Worm (Caenorhabditis elegans) whole organism, L2 larva: ENCODE data around the gene C52B9.4.

ENCODE experiments used
- C34F6.9 ChIP-seq: fragments of 150-350 bp; optimal IDR thresholded peaks from 2 replicates; lab custom pipeline; 2014; ENCODE audit warnings: missing biosample characterization, missing genetic modification characterization
- F13H6.1 ChIP-seq: sonication (generic microtip); optimal IDR thresholded peaks from 2 replicates; lab custom pipeline; 2016; ENCODE audit warnings: missing genetic modification characterization, missing compliant biosample characterization
- Y55F3AM.14 ChIP-seq: fragments of 200-800 bp; sonication (Bioruptor generic); optimal IDR thresholded peaks from 2 replicates; lab custom pipeline; 2018; ENCODE audit warnings: mild to moderate bottlenecking, missing genetic modification characterization, missing compliant biosample characterization
- alr-1 ChIP-seq: fragments of 150-350 bp; optimal IDR thresholded peaks from 2 replicates; lab custom pipeline; 2014; ENCODE audit warnings: missing biosample characterization, missing genetic modification characterization
- ama-1 ChIP-seq: fragments of 150-350 bp; optimal IDR thresholded peaks from 2 replicates; lab custom pipeline; 2018; ENCODE audit warnings: inconsistent platforms
- blmp-1 ChIP-seq: sonication (generic microtip); optimal IDR thresholded peaks from 2 replicates; lab custom pipeline; 2017; ENCODE audit warnings: missing genetic modification characterization, mild to moderate bottlenecking, missing compliant biosample characterization, antibody characterized with exemption, moderate library complexity; ENCODE audit not compliant: insufficient read depth
- ceh-16 ChIP-seq: fragments of 150-350 bp; optimal IDR thresholded peaks from 2 replicates; lab custom pipeline; 2014; ENCODE audit warnings: missing biosample characterization, missing genetic modification characterization
- ceh-82 ChIP-seq: fragments of 150-350 bp; optimal IDR thresholded peaks from 2 replicates; lab custom pipeline; 2014; ENCODE audit warnings: missing biosample characterization, missing genetic modification characterization
- crh-2 ChIP-seq: sonication (generic microtip); optimal IDR thresholded peaks from 2 replicates; lab custom pipeline; 2017; ENCODE audit warnings: missing biosample characterization, missing genetic modification characterization
- dmd-4 ChIP-seq: sonication (generic microtip); optimal IDR thresholded peaks from 2 replicates; lab custom pipeline; 2017; ENCODE audit warnings: missing biosample characterization, missing genetic modification characterization
- egl-27 ChIP-seq: sonication (generic microtip); optimal IDR thresholded peaks from 3 replicates; lab custom pipeline; 2017; ENCODE audit warnings: missing biosample characterization, missing genetic modification reagents, missing genetic modification characterization
- elt-1 ChIP-seq: fragments of 150-350 bp; optimal IDR thresholded peaks from 2 replicates; lab custom pipeline; 2014; ENCODE audit warnings: missing biosample characterization, missing genetic modification characterization
- elt-3 ChIP-seq: sonication (generic microtip); optimal IDR thresholded peaks from 2 replicates; lab custom pipeline; 2017; ENCODE audit warnings: missing biosample characterization, missing genetic modification characterization
- fos-1 ChIP-seq: fragments of 150-350 bp; optimal IDR thresholded peaks from 2 replicates; lab custom pipeline; 2014; ENCODE audit warnings: missing biosample characterization, missing genetic modification characterization
- gmeb-1 ChIP-seq: fragments of 150-350 bp; optimal IDR thresholded peaks from 2 replicates; lab custom pipeline; 2014; ENCODE audit warnings: missing biosample characterization, missing genetic modification characterization
- lin-11 ChIP-seq: fragments of 150-350 bp; sonication (generic microtip); optimal IDR thresholded peaks from 2 replicates; lab custom pipeline; 2014; ENCODE audit warnings: missing biosample characterization, missing genetic modification characterization, inconsistent platforms, mixed read lengths
- lin-13 ChIP-seq: fragments of 150-350 bp; optimal IDR thresholded peaks from 2 replicates; lab custom pipeline; 2014; ENCODE audit warnings: missing biosample characterization, missing genetic modification reagents, missing genetic modification characterization
- mbf-1 ChIP-seq: sonication (generic microtip); optimal IDR thresholded peaks from 2 replicates; lab custom pipeline; 2017; ENCODE audit warnings: missing biosample characterization, missing genetic modification characterization
- mdl-1 ChIP-seq, 2 experiments: fragments of 150-350 bp in 1 of 2; sonication (generic microtip) in 1 of 2; optimal IDR thresholded peaks; 2 replicates each; lab custom pipeline; 2017; ENCODE audit warnings: missing biosample characterization in 2 of 2, missing genetic modification characterization in 2 of 2
- nhr-10 ChIP-seq: sonication (generic microtip); optimal IDR thresholded peaks from 2 replicates; lab custom pipeline; 2017; ENCODE audit warnings: missing biosample characterization, missing genetic modification characterization
- nhr-11 ChIP-seq: fragments of 150-350 bp; optimal IDR thresholded peaks from 2 replicates; lab custom pipeline; 2014; ENCODE audit warnings: missing biosample characterization, missing genetic modification characterization
- nhr-12 ChIP-seq: fragments of 150-350 bp; optimal IDR thresholded peaks from 2 replicates; lab custom pipeline; 2014; ENCODE audit warnings: missing biosample characterization, missing genetic modification characterization
- nhr-129 ChIP-seq: fragments of 150-350 bp; optimal IDR thresholded peaks from 2 replicates; lab custom pipeline; 2014; ENCODE audit warnings: missing biosample characterization, missing genetic modification characterization
- nhr-21 ChIP-seq: fragments of 150-350 bp; optimal IDR thresholded peaks from 2 replicates; lab custom pipeline; 2014; ENCODE audit warnings: missing biosample characterization, missing genetic modification characterization
- nhr-23 ChIP-seq: fragments of 150-350 bp; optimal IDR thresholded peaks from 2 replicates; lab custom pipeline; 2014; ENCODE audit warnings: missing biosample characterization, missing genetic modification reagents, missing genetic modification characterization
- nhr-237 ChIP-seq: fragments of 150-350 bp; optimal IDR thresholded peaks from 2 replicates; lab custom pipeline; 2014; ENCODE audit warnings: missing biosample characterization, missing genetic modification characterization
- nhr-25 ChIP-seq: fragments of 150-350 bp; sonication (generic microtip); optimal IDR thresholded peaks from 3 replicates; lab custom pipeline; 2014; ENCODE audit warnings: missing biosample characterization, missing genetic modification characterization
- nhr-6 ChIP-seq: fragments of 150-350 bp; optimal IDR thresholded peaks from 2 replicates; lab custom pipeline; 2014; ENCODE audit warnings: missing biosample characterization, missing genetic modification characterization
- peb-1 ChIP-seq: fragments of 150-350 bp; optimal IDR thresholded peaks from 2 replicates; lab custom pipeline; 2014; ENCODE audit warnings: missing biosample characterization, missing genetic modification characterization
- sma-3 ChIP-seq: sonication (generic microtip); optimal IDR thresholded peaks from 2 replicates; lab custom pipeline; 2016; ENCODE audit warnings: missing genetic modification reagents, missing genetic modification characterization, missing compliant biosample characterization
- sma-9 ChIP-seq, 2 experiments: fragments of 150-350 bp in 1 of 2; sonication (generic microtip) in 1 of 2; optimal IDR thresholded peaks; 2 replicates each; lab custom pipeline; 2014 to 2016; ENCODE audit warnings: missing genetic modification characterization in 2 of 2, mild to moderate bottlenecking in 1 of 2, missing biosample characterization in 1 of 2, missing compliant biosample characterization in 1 of 2, missing genetic modification reagents in 1 of 2, moderate library complexity in 1 of 2
- unc-39 ChIP-seq: fragments of 150-350 bp; optimal IDR thresholded peaks from 2 replicates; lab custom pipeline; 2014; ENCODE audit warnings: missing biosample characterization, missing genetic modification characterization
- unc-55 ChIP-seq: fragments of 150-350 bp; sonication (generic microtip); optimal IDR thresholded peaks from 3 replicates; lab custom pipeline; 2014; ENCODE audit warnings: missing biosample characterization, missing genetic modification reagents, missing genetic modification characterization
- unc-62 ChIP-seq: fragments of 150-350 bp; optimal IDR thresholded peaks from 2 replicates; lab custom pipeline; 2014; ENCODE audit warnings: missing biosample characterization, missing genetic modification reagents, missing genetic modification characterization
- zag-1 ChIP-seq: fragments of 150-350 bp; optimal IDR thresholded peaks from 2 replicates; lab custom pipeline; 2014; ENCODE audit warnings: missing biosample characterization, missing genetic modification characterization
- ztf-11 ChIP-seq: sonication (generic microtip); optimal IDR thresholded peaks from 2 replicates; lab custom pipeline; 2017; ENCODE audit warnings: missing biosample characterization, missing genetic modification characterization
- ztf-4 ChIP-seq: fragments of 150-350 bp; optimal IDR thresholded peaks from 2 replicates; lab custom pipeline; 2014; ENCODE audit warnings: missing biosample characterization, missing genetic modification characterization

The C52B9.4 gene

ce11 chrX:4222779-4223387 is 37.6 kb upstream of the C52B9.4 start (continued):
- peak; percentile 80 for TF ChIP-seq ztf-4 (tag; lab: Kevin White, UChicago)
- TF ChIP-seq Y55F3AM.14 (GFP tag; lab: Kevin White, UChicago): peak; percentile 79
- peak; percentile 44 to 66 for TF ChIP-seq mdl-1 (tag; optimal IDR thresholded peaks at IDR 0.05; lab: Kevin White, UChicago)

- TF ChIP-seq ama-1 (no peak), zag-1 (tag; lab: Kevin White, UChicago) (no peak), blmp-1 (tag; lab: Kevin White, UChicago) (no peak), ceh-16 (tag; lab: Kevin White, UChicago) (no peak), ztf-11 (no peak), unc-55 (GFP tag; lab: Kevin White, UChicago) (no peak), Y55F3AM.14 (GFP tag; lab: Kevin White, UChicago) (no peak), gmeb-1 (no peak), nhr-25 (no peak), unc-39 (tag; lab: Kevin White, UChicago) (no peak), unc-62 (GFP tag; lab: Kevin White, UChicago) (no peak), nhr-11 (tag; lab: Kevin White, UChicago) (no peak), ceh-82 (tag; lab: Kevin White, UChicago) (no peak), C34F6.9 (tag; lab: Kevin White, UChicago) (no peak), nhr-129 (tag; lab: Kevin White, UChicago) (no peak)
These were observed 24.7 kb upstream of the C52B9.4 start, which contains the start of gene rab-37 for ce11 chrX:4235752-4236151. Gene rab-37 (minus strand): TSS chrX:4235852.

ce11 chrX:4238971-4239370 is 21.5 kb upstream of the C52B9.4 start:
- no peak for TF ChIP-seq egl-27 (tag; lab: Kevin White, UChicago)
- TF ChIP-seq sma-9 (GFP tag; optimal IDR thresholded peaks at IDR 0.05; lab: Kevin White, UChicago): peak; percentile 69
- TF ChIP-seq sma-9 (tag; optimal IDR thresholded peaks at IDR 0.05; lab: Kevin White, UChicago): no peak

ce11 chrX:4244489-4245123 is 15.8 kb upstream of the C52B9.4 start:
- TF ChIP-seq C34F6.9 (tag; lab: Kevin White, UChicago) (no peak), nhr-237 (no peak), dmd-4 (no peak), egl-27 (tag; lab: Kevin White, UChicago) (no peak), nhr-12 (tag; lab: Kevin White, UChicago) (no peak), crh-2 (tag; lab: Kevin White, UChicago) (peak; percentile 69), nhr-129 (tag; lab: Kevin White, UChicago) (peak; percentile 1), unc-39 (tag; lab: Kevin White, UChicago) (no peak), nhr-6 (tag; lab: Kevin White, UChicago) (peak; percentile 9), ceh-82 (tag; lab: Kevin White, UChicago) (no peak), alr-1 (tag; lab: Kevin White, UChicago) (no peak), sma-3 (peak; percentile 15), elt-3 (tag; lab: Kevin White, UChicago) (no peak), blmp-1 (tag; lab: Kevin White, UChicago) (no peak), F13H6.1 (no peak), nhr-21 (tag; lab: Kevin White, UChicago) (no peak), mbf-1 (no peak), gmeb-1 (peak; percentile 8), mdl-1 (tag; optimal IDR thresholded peaks at IDR 0.05; lab: Kevin White, UChicago) (peak in 1 of 2 experiments; percentile 37), sma-9 (GFP tag; optimal IDR thresholded peaks at IDR 0.05; lab: Kevin White, UChicago) (peak; percentile 66), sma-9 (tag; optimal IDR thresholded peaks at IDR 0.05; lab: Kevin White, UChicago) (no peak), zag-1 (tag; lab: Kevin White, UChicago) (no peak), ztf-11 (no peak), lin-11 (no peak)
- TF ChIP-seq, all 48 proteins: peak for 7

- TF ChIP-seq nhr-21 (tag; lab: Kevin White, UChicago) (no peak), nhr-10 (tag; lab: Kevin White, UChicago) (no peak), dmd-4 (no peak), crh-2 (tag; lab: Kevin White, UChicago) (peak; percentile 75), sma-9 (GFP tag; optimal IDR thresholded peaks at IDR 0.05; lab: Kevin White, UChicago) (peak; percentile 76), sma-9 (tag; optimal IDR thresholded peaks at IDR 0.05; lab: Kevin White, UChicago) (no peak), elt-1 (tag; lab: Kevin White, UChicago) (no peak), lin-11 (no peak), lin-13 (GFP tag; lab: Kevin White, UChicago) (no peak), nhr-25 (no peak), C34F6.9 (tag; lab: Kevin White, UChicago) (no peak), fos-1 (peak; percentile 14), alr-1 (tag; lab: Kevin White, UChicago) (no peak), blmp-1 (tag; lab: Kevin White, UChicago) (no peak), peb-1 (no peak), nhr-23 (tag; lab: Kevin White, UChicago) (no peak), Y55F3AM.14 (GFP tag; lab: Kevin White, UChicago) (no peak), gmeb-1 (no peak), F13H6.1 (no peak), ztf-4 (tag; lab: Kevin White, UChicago) (no peak), egl-27 (tag; lab: Kevin White, UChicago) (no peak)
- TF ChIP-seq, all 48 proteins: peak for 3
These were observed 15.3 kb upstream of the C52B9.4 start for ce11 chrX:4245124-4245523.
